Fruit fly (Drosophila melanogaster) whole organism, wandering third instar larva: ENCODE results near the gene CG31388.

ENCODE experiments used
- Dfd ChIP-seq: fragments of >200 bp; optimal IDR thresholded peaks from 2 replicates; lab custom pipeline; 2017; ENCODE audit warnings: missing biosample characterization, missing genetic modification characterization
- Rel ChIP-seq, 2 experiments: fragments of 200-800 bp; sonication (Bioruptor generic) in 1 of 2; optimal IDR thresholded peaks; 2 replicates in 1 of 2; 3 replicates in 1 of 2; lab custom pipeline; 2016 to 2019; ENCODE audit warnings: mild to moderate bottlenecking in 2 of 2, missing biosample characterization in 2 of 2, missing genetic modification characterization in 2 of 2, moderate library complexity in 1 of 2
- jim ChIP-seq: fragments of 175-275, 200-325 bp; sonication (Bioruptor generic); optimal IDR thresholded peaks from 2 replicates; lab custom pipeline; 2016; ENCODE audit warnings: missing biosample characterization, mild to moderate bottlenecking, missing genetic modification characterization
- pan ChIP-seq: fragments of >200 bp; optimal IDR thresholded peaks from 2 replicates; lab custom pipeline; 2017

dm6 chr3R:11253768-11254167 is 16.2 kb downstream of the CG31388 start:
- no peak for TF ChIP-seq Rel (GFP tag; optimal IDR thresholded peaks at IDR 0.05; lab: Kevin White, UChicago)
- TF ChIP-seq Rel (tag; optimal IDR thresholded peaks at IDR 0.05; lab: Kevin White, UChicago) = no peak
- TF ChIP-seq jim = no peak
- TF ChIP-seq Dfd (GFP tag; lab: Kevin White, UChicago) = peak; percentile 66
- no peak for TF ChIP-seq pan (lab: Kevin White, UChicago)
